Fruit fly (Drosophila melanogaster) whole organism: ENCODE measurements around the gene Arr2.

Experiments used
- CG8478 ChIP-seq: fragments of >200 bp; optimal IDR thresholded peaks from 2 replicates; lab custom pipeline; 2018; ENCODE audit warnings: inconsistent platforms
- pan ChIP-seq: fragments of >200 bp; optimal IDR thresholded peaks from 2 replicates; lab custom pipeline; 2017
- psq ChIP-seq: fragments of >200 bp; optimal IDR thresholded peaks from 2 replicates; lab custom pipeline; 2017

- TF ChIP-seq CG8478 (lab: Kevin White, UChicago), result no peak
- TF ChIP-seq psq (lab: Kevin White, UChicago), result no peak
- TF ChIP-seq pan (lab: Kevin White, UChicago), result no peak
These were observed 7.7 kb downstream of the Arr2 start for dm6 chr3L:8641049-8641448.
